Worm (Caenorhabditis elegans): ENCODE data around the gene ZK418.10.

Gene ZK418.10

ce11 chrIII:7068520-7069113 lies 21.9 kb downstream of the ZK418.10 start, which contains the start of the genes ubc-18 and R01H2.8 (continued):
- TF ChIP-seq nhr-237 (tag; optimal IDR thresholded peaks at IDR 0.05) (no peak), hlh-4 (tag; optimal IDR thresholded peaks at IDR 0.05) (no peak), Y116A8C.19 (tag; optimal IDR thresholded peaks at IDR 0.05; ENCODE audit: borderline replicate concordance) (no peak), aha-1 (tag; optimal IDR thresholded peaks at IDR 0.05) (no peak), ceh-63 (GFP tag; optimal IDR thresholded peaks at IDR 0.05) (no peak), unc-98 (GFP tag; IDR thresholded peaks at IDR 0.05) (no peak), sup-37 (GFP tag; optimal IDR thresholded peaks at IDR 0.05) (no peak), isw-1 (GFP tag; IDR thresholded peaks at IDR 0.05) (no peak), efl-1 (optimal IDR thresholded peaks at IDR 0.05) (peak; percentile 90 to 94), efl-1 (GFP tag; optimal IDR thresholded peaks at IDR 0.05 in 1 of 2) (peak; percentile 93 to 99), grh-1 (GFP tag; IDR thresholded peaks at IDR 0.05) (no peak), lin-15B (tag; optimal IDR thresholded peaks at IDR 0.05) (no peak), ceh-90 (tag; optimal IDR thresholded peaks at IDR 0.05) (no peak), nhr-76 (tag; optimal IDR thresholded peaks at IDR 0.05) (no peak), nhr-71 (tag; optimal IDR thresholded peaks at IDR 0.05) (peak; percentile 61), lsy-2 (tag; optimal IDR thresholded peaks at IDR 0.05) (peak; percentile 51 to 79), pag-3 (tag; optimal IDR thresholded peaks at IDR 0.05; ENCODE audit: borderline replicate concordance, insufficient read depth) (no peak), C16A3.4 (tag; optimal IDR thresholded peaks at IDR 0.05) (peak; percentile 46), snpc-4 (tag; optimal IDR thresholded peaks at IDR 0.05) (no peak), sox-4 (tag; optimal IDR thresholded peaks at IDR 0.05) (no peak), ets-5 (GFP tag; IDR thresholded peaks at IDR 0.05) (no peak), nhr-77 (tag; optimal IDR thresholded peaks at IDR 0.05) (no peak), swsn-7 (tag; optimal IDR thresholded peaks at IDR 0.05) (peak; percentile 32), lir-3 (tag; optimal IDR thresholded peaks at IDR 0.05; ENCODE audit: poor library complexity) (peak; percentile 11), blmp-1 (tag; optimal IDR thresholded peaks at IDR 0.05) (peak; percentile 23), efl-3 (GFP tag; optimal IDR thresholded peaks at IDR 0.05) (no peak), elt-2 (tag; optimal IDR thresholded peaks at IDR 0.05) (no peak), unc-30 (tag; optimal IDR thresholded peaks at IDR 0.05) (no peak), ceh-82 (tag; optimal IDR thresholded peaks at IDR 0.05) (peak in 1 of 3 experiments; percentile 51), C04F5.9 (tag; optimal IDR thresholded peaks at IDR 0.05) (no peak), mef-2 (tag; optimal IDR thresholded peaks at IDR 0.05) (no peak), sptf-1 (tag; optimal IDR thresholded peaks at IDR 0.05) (no peak), ces-1 (GFP tag; optimal IDR thresholded peaks at IDR 0.05) (no peak), C34B4.2 (tag; optimal IDR thresholded peaks at IDR 0.05) (no peak), xbp-1 (tag; optimal IDR thresholded peaks at IDR 0.05) (peak; percentile 42), fkh-4 (tag; optimal IDR thresholded peaks at IDR 0.05; ENCODE audit: borderline replicate concordance) (no peak), nhr-20 (tag; optimal IDR thresholded peaks at IDR 0.05) (peak; percentile 41), rnt-1 (tag; optimal IDR thresholded peaks at IDR 0.05) (peak; percentile 47), unc-62 (GFP tag; optimal IDR thresholded peaks at IDR 0.05) (no peak), nhr-90 (tag; optimal IDR thresholded peaks at IDR 0.05; ENCODE audit: poor library complexity) (no peak), aly-2 (tag; optimal IDR thresholded peaks at IDR 0.05) (peak; percentile 2), pax-3 (tag; optimal IDR thresholded peaks at IDR 0.05) (no peak), zip-4 (GFP tag; optimal IDR thresholded peaks at IDR 0.05) (no peak), egl-27 (tag; optimal IDR thresholded peaks at IDR 0.05) (no peak), dsc-1 (tag; optimal IDR thresholded peaks at IDR 0.05) (no peak), ceh-8 (GFP tag; optimal IDR thresholded peaks at IDR 0.05) (no peak), lin-14 (GFP tag; optimal IDR thresholded peaks at IDR 0.05) (no peak), unc-86 (tag; optimal IDR thresholded peaks at IDR 0.05) (no peak), snu-23 (GFP tag; optimal IDR thresholded peaks at IDR 0.05) (peak; percentile 68), ztf-11 (tag; optimal IDR thresholded peaks at IDR 0.05) (no peak), fkh-8 (tag; optimal IDR thresholded peaks at IDR 0.05) (peak; percentile 34), skn-1 (tag; optimal IDR thresholded peaks at IDR 0.05) (peak; percentile 75)
